Fruit fly (Drosophila melanogaster): ENCODE results near the gene Cdc37.

Gene Cdc37

DNA sequence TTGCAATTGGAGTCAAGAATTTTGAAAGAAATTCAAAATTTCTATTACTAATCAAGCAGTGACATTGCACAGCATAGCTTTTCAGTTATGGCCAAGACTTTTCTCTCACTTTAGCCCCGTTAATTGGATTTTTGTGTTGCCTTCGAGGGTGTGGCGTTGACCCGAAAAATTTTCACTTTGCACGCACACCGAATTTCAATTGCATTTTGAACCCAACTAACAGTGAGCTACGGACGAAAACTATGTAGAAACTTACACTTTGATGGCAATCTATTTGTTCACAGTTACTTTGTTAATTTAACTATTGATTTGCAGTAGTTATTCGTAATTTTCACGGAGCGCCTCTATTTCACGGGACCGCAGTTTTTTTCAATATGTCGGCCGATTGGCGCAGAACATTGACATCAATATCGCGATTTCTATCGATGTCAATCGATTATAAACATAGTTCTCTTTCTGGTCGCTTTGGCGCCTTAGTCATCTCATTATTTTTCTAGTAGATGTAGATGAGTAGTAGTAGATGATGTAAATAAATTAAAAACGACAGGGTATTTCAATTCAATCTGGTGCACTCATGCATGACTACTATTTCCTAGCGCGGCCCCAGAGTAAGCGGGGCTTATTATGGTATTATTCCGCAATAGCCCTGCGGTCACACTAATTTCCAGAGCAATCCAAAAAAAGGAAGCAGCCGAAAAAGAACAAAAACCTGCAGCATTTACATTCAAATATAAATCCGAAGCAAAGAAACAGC lies at the start of gene Cdc37, which contains the start of the genes alpha-Spec and dlt:
TSS of gene Cdc37 (plus strand) at position 450 of the 754 bp plus-strand sequence.
TSS of gene alpha-Spec (minus strand) at position 386 of the 754 bp plus-strand sequence.
TSS of gene dlt (minus strand) at position 386 of the 754 bp plus-strand sequence.
- peak; percentile 44 for TF ChIP-seq CG14711 (tag; optimal IDR thresholded peaks at IDR 0.05)
- TF ChIP-seq tj (GFP tag; optimal IDR thresholded peaks at IDR 0.05): no peak
- no peak for TF ChIP-seq CG7045 (GFP tag; optimal IDR thresholded peaks at IDR 0.05)
- peak; percentile 16 for TF ChIP-seq Mnt (GFP tag; optimal IDR thresholded peaks at IDR 0.05)
- no peak for TF ChIP-seq cnc (optimal IDR thresholded peaks at IDR 0.05)
- no peak for TF ChIP-seq CG11617 (GFP tag; optimal IDR thresholded peaks at IDR 0.05)
- no peak for TF ChIP-seq pad (GFP tag; optimal IDR thresholded peaks at IDR 0.05)
- TF ChIP-seq Hr96 (GFP tag; optimal IDR thresholded peaks at IDR 0.05): no peak
- no peak for TF ChIP-seq toe (GFP tag; optimal IDR thresholded peaks at IDR 0.05)
- TF ChIP-seq CG12768 (GFP tag; optimal IDR thresholded peaks at IDR 0.05): peak; percentile 44
- TF ChIP-seq Crg-1 (GFP tag; optimal IDR thresholded peaks at IDR 0.05): no peak
- no peak for TF ChIP-seq kay (GFP tag; ENCODE audit: borderline replicate concordance)
- TF ChIP-seq cic (GFP tag; optimal IDR thresholded peaks at IDR 0.05): peak; percentile 15
- peak; percentile 50 for TF ChIP-seq CG7101 (tag; optimal IDR thresholded peaks at IDR 0.05)
- no peak for TF ChIP-seq CG5204 (GFP tag; optimal IDR thresholded peaks at IDR 0.05)
- no peak for TF ChIP-seq Clk (GFP tag; optimal IDR thresholded peaks at IDR 0.05)
- peak; percentile 68 for TF ChIP-seq bab1 (GFP tag; optimal IDR thresholded peaks at IDR 0.05)
- no peak for TF ChIP-seq CG1620 (GFP tag; optimal IDR thresholded peaks at IDR 0.05)
- no peak for TF ChIP-seq ovo (GFP tag; optimal IDR thresholded peaks at IDR 0.05)
- TF ChIP-seq CG33017 (tag; optimal IDR thresholded peaks at IDR 0.05): peak; percentile 22

DNA sequence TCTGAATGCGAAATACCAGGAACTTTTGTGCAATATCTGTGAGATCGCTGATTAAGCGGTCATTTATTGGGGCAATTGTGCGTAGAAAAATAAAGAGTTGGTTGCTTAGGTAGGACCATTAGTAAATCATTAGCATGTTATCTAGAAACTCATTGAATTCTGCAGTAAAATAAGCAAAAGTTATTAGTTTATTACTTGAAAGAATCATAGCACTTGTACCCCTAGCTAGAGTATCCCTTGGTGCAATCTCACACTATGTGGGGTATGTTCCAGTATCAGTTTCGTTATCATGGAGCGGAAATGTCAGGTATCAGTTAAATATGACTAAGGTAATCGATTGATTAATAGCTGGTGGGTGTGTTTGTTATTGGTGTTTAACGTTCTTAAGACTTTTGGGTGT lies 49.8 kb upstream of the Cdc37 start:
- TF ChIP-seq cic (GFP tag; optimal IDR thresholded peaks at IDR 0.05) (peak; percentile 22), CG12768 (GFP tag; optimal IDR thresholded peaks at IDR 0.05) (no peak)

DNA sequence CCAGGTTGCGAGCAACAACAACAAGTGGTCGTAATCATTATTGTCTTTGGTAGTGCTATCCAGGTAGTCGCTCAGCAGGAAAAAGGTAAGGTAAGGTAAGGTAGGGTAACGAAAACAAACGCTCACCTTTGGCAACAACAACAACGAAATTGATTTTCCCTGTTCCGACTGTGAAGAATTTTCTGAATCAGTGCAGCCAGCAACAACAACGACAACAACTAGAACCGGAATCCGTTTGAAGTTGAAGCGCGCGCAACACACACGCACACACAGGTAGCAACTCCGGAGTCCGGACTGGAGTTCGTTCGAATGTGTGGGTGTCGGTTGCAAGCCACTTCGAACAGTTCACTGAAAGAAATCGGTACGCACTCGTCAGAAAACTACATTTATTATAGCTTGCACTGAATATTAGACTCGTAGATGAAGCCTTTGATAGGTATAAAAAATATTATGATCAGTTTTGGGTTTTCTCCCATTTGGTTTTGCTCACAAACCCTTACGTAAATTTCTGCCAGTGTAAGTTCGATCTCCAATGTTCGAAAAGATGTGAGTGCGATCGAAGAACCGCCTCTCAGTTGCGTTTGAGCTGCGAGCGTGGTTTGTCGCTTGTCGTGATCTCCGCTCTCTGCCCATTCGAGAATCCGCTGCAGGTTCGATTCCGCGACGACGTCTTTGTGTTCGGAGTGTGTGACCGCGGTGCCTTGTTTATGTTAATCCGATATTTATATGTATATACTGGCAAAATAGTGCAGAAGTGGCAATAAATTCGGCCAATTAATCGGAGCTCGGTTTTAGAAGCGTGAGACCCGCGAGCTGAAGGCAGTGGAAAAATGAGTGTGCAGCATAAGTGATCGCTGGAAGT lies 48.6 kb upstream of the Cdc37 start, which contains the start of gene CG13921:
TSS of gene CG13921 (plus strand) at position 570 of the 862 bp plus-strand sequence.
- TF ChIP-seq bab1 (GFP tag; optimal IDR thresholded peaks at IDR 0.05) (peak; percentile 98), CG14711 (tag; optimal IDR thresholded peaks at IDR 0.05) (peak; percentile 84), cic (GFP tag; optimal IDR thresholded peaks at IDR 0.05) (no peak), CG7101 (tag; optimal IDR thresholded peaks at IDR 0.05) (peak; percentile 84), kay (GFP tag; ENCODE audit: borderline replicate concordance) (no peak), Clk (GFP tag; optimal IDR thresholded peaks at IDR 0.05) (peak; percentile 55), CG33017 (tag; optimal IDR thresholded peaks at IDR 0.05) (peak; percentile 67), Mnt (GFP tag; optimal IDR thresholded peaks at IDR 0.05) (peak; percentile 45), toe (GFP tag; optimal IDR thresholded peaks at IDR 0.05) (peak; percentile 69), CG11617 (GFP tag; optimal IDR thresholded peaks at IDR 0.05) (peak; percentile 76), Hr96 (GFP tag; optimal IDR thresholded peaks at IDR 0.05) (peak; percentile 78), CG5204 (GFP tag; optimal IDR thresholded peaks at IDR 0.05) (peak; percentile 66), ovo (GFP tag; optimal IDR thresholded peaks at IDR 0.05) (peak; percentile 24), CG12768 (GFP tag; optimal IDR thresholded peaks at IDR 0.05) (peak; percentile 60), tj (GFP tag; optimal IDR thresholded peaks at IDR 0.05) (peak; percentile 81), cnc (optimal IDR thresholded peaks at IDR 0.05) (no peak), CG1620 (GFP tag; optimal IDR thresholded peaks at IDR 0.05) (peak; percentile 84), CG7045 (GFP tag; optimal IDR thresholded peaks at IDR 0.05) (peak; percentile 84), pad (GFP tag; optimal IDR thresholded peaks at IDR 0.05) (peak; percentile 80), Crg-1 (GFP tag; optimal IDR thresholded peaks at IDR 0.05) (peak; percentile 83)

DNA sequence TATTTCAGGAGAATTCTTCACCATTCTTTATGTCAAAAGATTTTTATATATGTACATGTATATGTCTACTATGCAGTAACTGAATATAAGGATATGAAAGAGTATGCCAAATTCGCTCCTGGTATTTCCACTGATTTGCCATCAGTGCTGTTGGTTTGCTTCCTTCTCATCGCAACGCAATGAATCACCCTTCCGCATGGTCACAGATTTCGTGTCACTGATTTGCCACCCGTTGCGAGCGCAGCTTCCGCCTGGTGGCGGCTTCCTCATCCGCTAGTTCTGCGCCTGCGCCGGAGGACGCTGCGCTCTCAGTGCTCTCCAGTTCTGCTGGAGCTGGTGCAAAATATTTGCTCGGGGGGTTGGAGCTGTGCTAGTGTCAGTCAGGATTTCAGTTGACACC lies 47.0 kb upstream of the Cdc37 start:
- TF ChIP-seq Hr96 (GFP tag; optimal IDR thresholded peaks at IDR 0.05) (no peak), CG7101 (tag; optimal IDR thresholded peaks at IDR 0.05) (no peak), kay (GFP tag; ENCODE audit: borderline replicate concordance) (no peak), ovo (GFP tag; optimal IDR thresholded peaks at IDR 0.05) (no peak), CG33017 (tag; optimal IDR thresholded peaks at IDR 0.05) (no peak), Mnt (GFP tag; optimal IDR thresholded peaks at IDR 0.05) (no peak), cic (GFP tag; optimal IDR thresholded peaks at IDR 0.05) (no peak), CG11617 (GFP tag; optimal IDR thresholded peaks at IDR 0.05) (no peak), CG14711 (tag; optimal IDR thresholded peaks at IDR 0.05) (no peak), toe (GFP tag; optimal IDR thresholded peaks at IDR 0.05) (no peak), pad (GFP tag; optimal IDR thresholded peaks at IDR 0.05) (no peak)

DNA sequence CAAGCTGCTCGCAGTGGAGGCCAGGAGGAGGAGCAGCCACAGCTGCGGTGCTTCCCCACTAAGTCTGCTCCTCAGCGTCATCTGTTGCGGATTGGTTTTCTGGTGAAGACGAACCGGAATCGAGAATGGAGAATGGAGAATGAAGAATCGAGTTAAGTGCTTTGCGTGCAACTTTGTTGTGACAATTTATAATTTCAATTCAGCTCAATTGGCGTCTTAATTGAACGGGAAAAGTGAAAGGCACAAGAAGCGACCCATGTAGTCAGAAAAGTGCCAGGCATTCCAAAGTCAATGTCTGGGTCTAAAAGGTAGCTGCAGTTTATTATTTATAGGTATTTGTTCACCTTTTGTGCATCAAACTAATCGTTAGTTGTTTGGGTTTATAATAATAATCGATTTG lies 40.9 kb upstream of the Cdc37 start:
- peak; percentile 33 for TF ChIP-seq tj (GFP tag; optimal IDR thresholded peaks at IDR 0.05)
- TF ChIP-seq bab1 (GFP tag; optimal IDR thresholded peaks at IDR 0.05): no peak

DNA sequence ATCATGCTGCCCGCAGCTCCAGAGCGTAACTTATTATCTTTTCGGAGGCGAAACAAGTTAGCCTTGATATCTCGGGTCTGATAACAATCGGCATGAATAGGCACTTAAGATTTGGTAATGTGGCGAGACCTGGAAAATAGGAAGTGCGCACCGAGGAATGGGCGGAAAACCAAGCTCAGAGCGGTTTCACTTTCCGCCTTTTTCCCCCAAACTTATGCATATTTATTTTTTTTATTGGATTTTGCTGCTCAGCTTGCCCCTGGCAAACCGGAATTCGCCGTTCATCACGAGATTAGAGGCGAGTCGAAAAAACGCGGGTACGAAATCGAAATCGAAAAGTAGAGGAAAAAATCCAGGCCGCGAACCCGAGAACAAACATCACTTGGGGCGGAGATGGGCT lies 40.3 kb upstream of the Cdc37 start:
- no peak for TF ChIP-seq Mnt (GFP tag; optimal IDR thresholded peaks at IDR 0.05)
- TF ChIP-seq Hr96 (GFP tag; optimal IDR thresholded peaks at IDR 0.05): no peak
- TF ChIP-seq tj (GFP tag; optimal IDR thresholded peaks at IDR 0.05): no peak
- TF ChIP-seq CG5204 (GFP tag; optimal IDR thresholded peaks at IDR 0.05): no peak
- TF ChIP-seq CG7045 (GFP tag; optimal IDR thresholded peaks at IDR 0.05): no peak
- TF ChIP-seq pad (GFP tag; optimal IDR thresholded peaks at IDR 0.05): no peak
- TF ChIP-seq kay (GFP tag; ENCODE audit: borderline replicate concordance): no peak
- no peak for TF ChIP-seq CG1620 (GFP tag; optimal IDR thresholded peaks at IDR 0.05)
- TF ChIP-seq ovo (GFP tag; optimal IDR thresholded peaks at IDR 0.05): no peak
- TF ChIP-seq bab1 (GFP tag; optimal IDR thresholded peaks at IDR 0.05): no peak
- TF ChIP-seq cnc (optimal IDR thresholded peaks at IDR 0.05): no peak
- TF ChIP-seq CG7101 (tag; optimal IDR thresholded peaks at IDR 0.05): no peak
- TF ChIP-seq CG33017 (tag; optimal IDR thresholded peaks at IDR 0.05): no peak
- TF ChIP-seq Crg-1 (GFP tag; optimal IDR thresholded peaks at IDR 0.05): no peak
- TF ChIP-seq CG11617 (GFP tag; optimal IDR thresholded peaks at IDR 0.05): no peak

All from whole organism, adult.